Fruit fly (Drosophila melanogaster): ENCODE data around the gene AOX1.

DNA sequence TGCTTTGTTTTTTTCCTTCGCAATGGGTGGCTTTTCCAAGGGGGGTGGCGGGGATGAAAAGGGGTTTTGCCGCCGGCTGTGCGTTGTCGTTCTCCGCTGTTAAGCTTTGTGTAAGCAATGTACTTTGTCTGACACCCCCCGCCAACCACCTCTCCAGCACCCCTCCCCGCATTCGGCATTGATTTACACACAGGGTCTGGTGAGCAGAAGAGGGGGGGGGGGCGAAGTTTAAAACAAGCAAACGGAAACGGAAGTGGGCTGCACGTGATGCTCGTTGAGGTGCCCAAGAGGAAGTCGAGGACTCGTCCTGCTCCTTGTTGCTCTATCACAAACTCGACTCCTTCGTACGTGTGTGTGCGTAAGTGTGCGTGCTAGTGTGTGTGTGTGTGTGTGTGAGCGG, 20.0 kb downstream of the AOX1 start:
- TF ChIP-seq usp (GFP tag; optimal IDR thresholded peaks at IDR 0.05) (no peak), Dll (optimal IDR thresholded peaks at IDR 0.05) (no peak), psq (optimal IDR thresholded peaks at IDR 0.05) (no peak), CG8478 (optimal IDR thresholded peaks at IDR 0.05) (no peak), pan (optimal IDR thresholded peaks at IDR 0.05) (no peak)
